Fruit fly (Drosophila melanogaster) ovary, adult (tissue): ENCODE data around the gene DIP-alpha.

Source experiments
- CG17801 ChIP-seq: fragments of 200-800 bp; optimal IDR thresholded peaks from 2 replicates; lab custom pipeline; 2019; ENCODE audit warnings: missing biosample characterization, mild to moderate bottlenecking, missing genetic modification characterization, moderate library complexity; ENCODE audit not compliant: partially characterized antibody

DIP-alpha gene

dm6 chrX:3571549-3571948 lies at the start of gene DIP-alpha:
Gene DIP-alpha (minus strand): TSS chrX:3571649.
- no peak for TF ChIP-seq CG17801 (GFP tag; lab: Kevin White, UChicago)

DNA sequence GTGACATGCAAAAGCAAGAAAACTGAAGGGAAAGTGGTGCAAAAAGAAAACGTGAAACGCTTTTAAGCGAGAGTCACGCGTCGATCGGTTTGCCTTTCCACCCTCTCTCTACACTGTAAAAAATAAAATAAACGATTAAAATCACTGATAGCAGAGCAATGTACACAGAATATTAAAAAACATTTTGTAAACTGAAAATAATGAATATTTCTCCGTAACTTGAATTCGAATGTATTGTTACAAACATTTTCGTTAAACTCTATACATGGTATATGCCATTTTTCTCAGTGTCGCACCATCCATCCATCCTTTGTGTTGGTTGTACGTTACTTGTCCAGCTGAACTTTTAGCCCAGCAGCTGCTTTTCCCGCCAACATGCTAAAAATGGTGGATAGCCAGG lies 22.8 kb upstream of the DIP-alpha start:
- TF ChIP-seq CG17801 (GFP tag; lab: Kevin White, UChicago), result no peak

DNA sequence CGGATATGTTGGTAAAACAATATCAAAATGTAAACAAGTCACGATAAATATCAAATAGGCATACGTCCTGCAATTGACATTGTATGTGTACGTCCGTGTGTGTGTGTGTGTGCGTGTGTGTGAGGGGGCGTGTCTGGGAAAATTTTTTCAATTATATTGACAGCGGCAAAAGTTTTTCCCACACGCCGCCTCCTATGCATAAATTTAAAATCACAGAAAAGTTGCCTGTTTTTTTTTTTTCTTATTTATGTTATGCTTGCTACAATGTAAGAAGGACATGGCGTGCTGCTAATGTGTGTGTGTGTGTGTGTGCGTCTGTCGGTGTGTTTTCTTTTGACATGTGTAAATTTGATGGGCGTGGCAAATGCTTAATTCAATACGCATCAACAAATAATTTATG lies 14.8 kb upstream of the DIP-alpha start:
- TF ChIP-seq CG17801 (GFP tag; lab: Kevin White, UChicago), result no peak

DNA sequence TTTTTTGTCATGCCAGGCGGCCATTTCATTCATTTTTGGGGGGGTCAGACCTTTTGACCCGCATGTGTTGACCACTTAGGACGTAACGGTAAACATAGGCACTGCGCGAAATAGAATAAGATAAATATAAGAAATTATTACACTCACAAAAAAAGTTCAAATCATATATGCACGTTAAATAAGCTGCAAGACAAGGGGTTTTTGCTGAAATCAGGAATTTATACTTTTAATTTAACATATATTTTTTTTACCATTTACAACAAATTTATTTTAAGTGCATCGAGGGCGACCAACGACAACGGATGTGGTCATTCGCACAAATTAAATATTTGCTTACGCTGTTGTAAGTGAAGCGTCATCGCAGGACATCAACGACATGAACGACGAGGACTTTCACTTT lies 9.8 kb upstream of the DIP-alpha start:
- TF ChIP-seq CG17801 (GFP tag; lab: Kevin White, UChicago), result no peak

- no peak for TF ChIP-seq CG17801 (GFP tag; lab: Kevin White, UChicago)
Observed at dm6 chrX:3574306-3574705, 2.9 kb upstream of the DIP-alpha start, which contains the start of gene AstA-R1. Gene AstA-R1 (plus strand): TSS chrX:3574536.

- TF ChIP-seq CG17801 (GFP tag; lab: Kevin White, UChicago), result peak; percentile 27
Observed at dm6 chrX:3573438-3574250, 2.2 kb upstream of the DIP-alpha start, which contains the start of gene CG2875. Gene CG2875 (minus strand): TSS chrX:3573622.

DNA sequence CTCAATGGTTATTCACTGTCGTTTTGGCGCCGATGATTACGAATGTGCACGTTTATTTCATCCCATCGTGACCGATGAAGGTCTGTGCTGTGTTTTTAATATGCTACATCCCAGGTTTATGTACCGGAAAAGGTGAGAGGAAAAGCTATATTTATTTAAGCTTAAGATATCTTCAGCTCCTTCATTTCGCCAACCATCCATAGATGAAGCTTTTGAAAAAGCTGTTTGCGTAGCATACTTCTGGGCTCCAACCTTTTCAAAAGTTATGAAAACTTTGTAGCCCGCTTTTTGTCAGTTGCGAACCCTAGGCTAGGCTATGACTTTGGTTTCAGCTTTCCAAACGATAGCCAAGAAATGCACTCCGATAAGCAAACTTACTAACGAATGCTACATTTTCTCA lies 1.2 kb downstream of the DIP-alpha start:
- no peak for TF ChIP-seq CG17801 (GFP tag; lab: Kevin White, UChicago)

dm6 chrX:3558372-3558771 lies 13.1 kb downstream of the DIP-alpha start:
- no peak for TF ChIP-seq CG17801 (GFP tag; lab: Kevin White, UChicago)

dm6 chrX:3557512-3557911 lies 13.9 kb downstream of the DIP-alpha start, which contains the start of gene ppk8:
Gene ppk8 (plus strand): TSS chrX:3557812.
- no peak for TF ChIP-seq CG17801 (GFP tag; lab: Kevin White, UChicago)

DNA sequence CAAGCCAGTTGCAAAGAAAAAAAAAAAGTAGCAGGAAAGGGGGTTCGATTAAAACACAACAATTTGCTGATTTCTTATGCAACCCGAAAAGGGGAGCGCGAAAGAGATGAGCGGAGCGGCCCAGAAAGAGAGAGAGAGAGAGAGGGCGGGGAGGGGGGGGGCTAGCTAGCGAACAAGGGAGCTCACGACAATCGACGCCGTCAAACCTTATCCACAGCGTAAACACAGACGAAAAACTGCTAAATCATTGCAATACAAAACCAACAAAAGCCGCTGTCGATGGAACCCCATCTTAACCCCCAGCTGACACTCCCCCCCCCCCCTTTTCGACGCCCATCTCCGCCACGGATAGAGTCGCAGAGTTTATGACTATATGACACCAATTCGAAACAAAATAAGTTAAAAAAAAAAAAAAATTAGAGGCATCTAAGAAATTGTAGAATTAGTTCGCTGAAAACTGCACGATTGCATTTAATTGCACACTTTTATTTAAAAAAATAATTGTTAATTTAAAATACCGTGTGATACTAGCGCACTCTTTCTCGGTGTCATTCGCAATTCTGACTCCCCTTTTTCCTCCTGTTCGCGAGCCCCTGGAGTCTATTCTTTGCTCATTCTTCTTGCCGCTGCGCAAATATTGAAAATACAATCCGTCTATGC lies 16.1 kb downstream of the DIP-alpha start:
- TF ChIP-seq CG17801 (GFP tag; lab: Kevin White, UChicago), result no peak

dm6 chrX:3549275-3549674 lies 22.2 kb downstream of the DIP-alpha start:
- no peak for TF ChIP-seq CG17801 (GFP tag; lab: Kevin White, UChicago)

DNA sequence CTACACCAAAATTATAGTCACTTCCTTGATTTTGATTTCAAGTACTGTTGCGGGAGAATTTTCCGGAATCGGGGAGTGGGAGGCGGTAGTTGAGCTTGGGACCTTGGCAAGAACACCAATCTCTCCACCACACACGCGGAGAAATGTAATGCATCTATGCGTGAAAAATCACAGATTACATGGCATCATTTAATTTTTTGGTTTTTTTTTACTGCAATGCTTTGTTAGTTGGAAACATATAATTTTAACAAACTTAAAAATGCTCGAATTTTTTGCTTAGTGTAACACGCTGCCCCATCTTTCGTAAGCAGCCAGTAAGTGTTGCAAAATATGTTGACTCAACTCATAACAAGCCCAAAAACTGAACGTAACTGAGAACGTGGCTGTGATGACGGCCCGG lies 22.9 kb downstream of the DIP-alpha start:
- TF ChIP-seq CG17801 (GFP tag; lab: Kevin White, UChicago), result no peak

DNA sequence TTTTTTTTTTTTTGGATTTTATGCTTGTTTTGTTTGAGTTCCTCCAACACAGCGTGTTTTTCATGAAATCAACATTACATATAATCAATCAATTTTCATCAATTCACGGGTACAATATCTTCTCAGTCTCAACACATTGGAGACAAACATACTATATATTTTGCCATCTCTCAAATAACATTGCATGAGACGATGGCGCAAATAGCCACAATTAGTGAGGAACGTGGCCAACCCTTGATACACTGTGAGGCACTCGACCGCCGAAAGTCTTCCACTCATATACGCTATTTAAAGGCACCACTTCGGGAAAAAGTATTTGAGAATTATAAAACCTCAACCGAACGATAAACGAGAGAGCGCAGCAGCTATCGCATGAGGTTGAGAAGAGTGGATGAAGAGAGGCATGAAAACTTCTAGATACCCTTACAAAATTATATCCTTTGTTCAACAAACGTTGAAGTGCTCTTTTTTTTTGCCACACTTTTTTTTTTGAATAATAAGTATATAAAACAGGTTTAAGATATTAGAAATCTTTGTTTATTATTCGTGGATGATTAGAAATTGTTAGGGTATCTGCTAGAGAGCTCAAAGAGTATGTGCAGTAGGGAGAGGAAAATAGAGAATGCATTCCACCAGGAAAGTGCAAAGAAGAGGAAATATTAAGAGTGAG lies 25.5 kb downstream of the DIP-alpha start:
- TF ChIP-seq CG17801 (GFP tag; lab: Kevin White, UChicago), result peak; percentile 76

- no peak for TF ChIP-seq CG17801 (GFP tag; lab: Kevin White, UChicago)
Observed at dm6 chrX:3538775-3539174, 32.7 kb downstream of the DIP-alpha start.

- no peak for TF ChIP-seq CG17801 (GFP tag; lab: Kevin White, UChicago)
Observed at dm6 chrX:3530696-3531095, 40.8 kb downstream of the DIP-alpha start.
